Worm (Caenorhabditis elegans): Measurements from ENCODE around the gene ugt-36.

DNA sequence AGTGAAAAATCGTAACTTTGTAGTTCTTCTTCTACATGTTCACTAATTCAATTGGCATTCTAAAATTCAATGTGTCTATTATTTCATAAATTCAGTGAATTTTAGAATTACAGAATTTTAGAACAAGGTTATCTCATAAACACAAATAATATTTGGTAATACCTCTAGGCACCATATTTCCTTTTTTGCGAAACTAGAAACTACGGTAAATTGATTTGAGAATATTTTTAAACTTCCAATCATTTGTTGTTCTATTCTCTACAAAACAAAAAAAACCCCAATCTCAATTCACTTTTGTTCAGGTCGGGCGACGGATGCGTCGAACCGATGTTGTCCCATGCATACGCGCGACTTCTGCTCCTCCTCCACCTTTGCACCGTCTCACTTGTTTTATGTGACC is 33.1 kb downstream of the ugt-36 start, which contains the start of gene F09G2.1:
- no peak for TF ChIP-seq lin-13 (GFP tag; optimal IDR thresholded peaks at IDR 0.05)
- TF ChIP-seq mdt-29 (GFP tag; IDR thresholded peaks at IDR 0.05): no peak
- TF ChIP-seq fos-1 (tag; optimal IDR thresholded peaks at IDR 0.05): no peak
- no peak for TF ChIP-seq lin-39 (tag; optimal IDR thresholded peaks at IDR 0.05)
- no peak for TF ChIP-seq pha-4 (GFP tag; IDR thresholded peaks at IDR 0.05)
- no peak for TF ChIP-seq pha-4 (tag; optimal IDR thresholded peaks at IDR 0.05)
- no peak for TF ChIP-seq nhr-76 (tag; optimal IDR thresholded peaks at IDR 0.05)

All from whole organism, L4 larva.